Fruit fly (Drosophila melanogaster): ENCODE measurements around the gene CG13947.

DNA sequence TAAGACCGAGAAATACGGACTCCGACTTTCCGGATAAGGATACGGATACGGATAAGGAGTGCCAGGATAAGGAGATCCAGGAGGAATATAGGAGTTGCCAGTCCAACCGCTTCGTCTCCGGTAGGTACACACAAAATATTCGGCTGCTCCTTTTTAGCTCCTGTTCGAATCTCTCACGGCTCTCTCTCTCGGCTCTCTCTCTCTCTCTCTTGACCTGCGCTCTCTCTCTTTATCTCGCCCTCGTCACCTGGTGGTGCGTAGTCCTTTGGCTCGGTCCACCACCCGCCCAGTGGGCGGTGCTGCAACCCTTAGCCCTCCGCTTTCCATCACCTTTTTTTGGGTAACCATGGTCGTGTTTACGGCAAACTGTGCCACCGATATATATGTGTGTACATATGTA lies 47.4 kb downstream of the CG13947 start:
- TF ChIP-seq Blimp-1 (GFP tag; optimal IDR thresholded peaks at IDR 0.05) = no peak
- no peak for TF ChIP-seq CG4318 (GFP tag; optimal IDR thresholded peaks at IDR 0.05)
- TF ChIP-seq net (GFP tag; optimal IDR thresholded peaks at IDR 0.05) = no peak
- no peak for TF ChIP-seq Met (GFP tag; optimal IDR thresholded peaks at IDR 0.05)
- no peak for TF ChIP-seq CG6854 (GFP tag; optimal IDR thresholded peaks at IDR 0.05)
- no peak for TF ChIP-seq CG11902 (GFP tag; optimal IDR thresholded peaks at IDR 0.05)

All from whole organism, prepupa.